Worm (Caenorhabditis elegans): ENCODE results near the gene C34F6.12.

C34F6.12 gene

ce11 chrX:11210417-11210816, 16.1 kb downstream of the C34F6.12 start:
- TF ChIP-seq tab-1 (GFP tag; IDR thresholded peaks at IDR 0.05) (0 out of 2 replicates have a peak, but pooled peaks have one; percentile 50), cog-1 (tag; optimal IDR thresholded peaks at IDR 0.05) (no peak)

DNA sequence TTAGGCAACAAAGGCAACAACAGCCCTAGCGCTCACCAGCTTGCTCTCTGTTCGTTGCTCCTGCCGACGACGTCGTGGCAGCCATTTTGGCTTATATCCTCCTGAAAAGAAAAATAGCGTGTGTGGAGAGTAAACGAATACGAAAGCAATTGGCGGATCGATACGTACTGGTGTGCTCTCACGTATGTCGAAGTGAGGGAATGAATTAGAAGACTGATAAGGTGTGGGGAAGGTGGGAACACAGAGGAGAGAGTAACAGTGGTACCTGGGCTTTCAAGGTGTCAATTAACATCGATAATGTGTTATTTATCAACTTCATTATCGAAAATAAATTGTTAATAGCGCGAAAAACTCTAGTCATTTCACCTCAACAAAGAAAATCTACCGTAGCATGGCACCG, 17.7 kb downstream of the C34F6.12 start, which contains the start of gene C34F6.5:
TSS of gene C34F6.5 (minus strand) at position 101 of the 400 bp plus-strand sequence.
- TF ChIP-seq T22C8.4 (GFP tag; IDR thresholded peaks at IDR 0.05) (no peak), cog-1 (tag; optimal IDR thresholded peaks at IDR 0.05) (no peak), tab-1 (GFP tag; IDR thresholded peaks at IDR 0.05) (no peak), flt-1 (GFP tag; IDR thresholded peaks at IDR 0.05) (no peak), ztf-29 (GFP tag; IDR thresholded peaks at IDR 0.05) (no peak), ref-1 (GFP tag; conservative IDR thresholded peaks at IDR 0.05) (no peak), ztf-23 (GFP tag; IDR thresholded peaks at IDR 0.05) (no peak)

DNA sequence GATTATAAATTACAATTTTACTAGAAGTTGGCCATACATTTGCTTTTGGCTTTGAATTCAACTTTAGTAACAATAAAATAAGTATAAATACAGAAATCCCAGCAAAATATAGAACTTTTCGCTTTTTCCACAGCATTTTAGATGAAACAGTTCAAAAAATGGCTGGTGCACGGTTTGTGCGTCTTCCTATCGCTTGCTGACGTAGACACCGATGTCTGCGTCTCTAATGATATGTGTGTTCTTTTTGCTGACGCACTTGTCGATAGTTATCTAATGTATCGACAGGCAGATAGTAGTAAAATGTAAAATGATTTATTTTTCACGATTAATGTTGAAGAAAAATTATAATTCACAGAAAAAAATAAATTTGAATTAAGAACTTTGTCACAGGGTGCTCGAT, 19.5 kb downstream of the C34F6.12 start, which contains the start of gene hst-2:
TSS of gene hst-2 (minus strand) at position 203 of the 400 bp plus-strand sequence.
- TF ChIP-seq cog-1 (tag; optimal IDR thresholded peaks at IDR 0.05) (peak; percentile 75), ztf-29 (GFP tag; IDR thresholded peaks at IDR 0.05) (no peak), med-1 (GFP tag; optimal IDR thresholded peaks at IDR 0.05; ENCODE audit: insufficient read depth) (no peak), T22C8.4 (GFP tag; IDR thresholded peaks at IDR 0.05) (no peak), flt-1 (GFP tag; IDR thresholded peaks at IDR 0.05) (peak; percentile 67), tab-1 (GFP tag; IDR thresholded peaks at IDR 0.05) (no peak), ref-1 (GFP tag; conservative IDR thresholded peaks at IDR 0.05) (no peak), klf-2 (GFP tag; conservative IDR thresholded peaks at IDR 0.05) (no peak), ztf-23 (GFP tag; IDR thresholded peaks at IDR 0.05) (peak; percentile 52; the same call in 1 of the 2 replicates)

ce11 chrX:11203773-11204172, 22.7 kb downstream of the C34F6.12 start, which contains the start of gene C34F6.11:
TSS of gene C34F6.11 (minus strand) at chrX:11203932.
- no peak for TF ChIP-seq klf-2 (GFP tag; conservative IDR thresholded peaks at IDR 0.05)
- no peak for TF ChIP-seq ref-1 (GFP tag; conservative IDR thresholded peaks at IDR 0.05)
- TF ChIP-seq tab-1 (GFP tag; IDR thresholded peaks at IDR 0.05) = no peak
- no peak for TF ChIP-seq T22C8.4 (GFP tag; IDR thresholded peaks at IDR 0.05)
- no peak for TF ChIP-seq cog-1 (tag; optimal IDR thresholded peaks at IDR 0.05)
- TF ChIP-seq ztf-23 (GFP tag; IDR thresholded peaks at IDR 0.05) = no peak
- no peak for TF ChIP-seq flt-1 (GFP tag; IDR thresholded peaks at IDR 0.05)
- TF ChIP-seq med-1 (GFP tag; optimal IDR thresholded peaks at IDR 0.05; ENCODE audit: insufficient read depth) = no peak
- no peak for TF ChIP-seq ztf-29 (GFP tag; IDR thresholded peaks at IDR 0.05)

ce11 chrX:11201165-11201564, 25.3 kb downstream of the C34F6.12 start, which contains the start of gene col-179:
TSS of gene col-179 (plus strand) at chrX:11201465.
- TF ChIP-seq tab-1 (GFP tag; IDR thresholded peaks at IDR 0.05) (no peak), ref-1 (GFP tag; conservative IDR thresholded peaks at IDR 0.05) (no peak), flt-1 (GFP tag; IDR thresholded peaks at IDR 0.05) (no peak), klf-2 (GFP tag; conservative IDR thresholded peaks at IDR 0.05) (no peak), ztf-23 (GFP tag; IDR thresholded peaks at IDR 0.05) (no peak), cog-1 (tag; optimal IDR thresholded peaks at IDR 0.05) (no peak), ztf-29 (GFP tag; IDR thresholded peaks at IDR 0.05) (no peak), med-1 (GFP tag; optimal IDR thresholded peaks at IDR 0.05; ENCODE audit: insufficient read depth) (no peak)

- TF ChIP-seq flt-1 (GFP tag; IDR thresholded peaks at IDR 0.05) (no peak), klf-2 (GFP tag; conservative IDR thresholded peaks at IDR 0.05) (no peak), ref-1 (GFP tag; conservative IDR thresholded peaks at IDR 0.05) (no peak), med-1 (GFP tag; optimal IDR thresholded peaks at IDR 0.05; ENCODE audit: insufficient read depth) (no peak), ztf-23 (GFP tag; IDR thresholded peaks at IDR 0.05) (no peak), ztf-29 (GFP tag; IDR thresholded peaks at IDR 0.05) (no peak), tab-1 (GFP tag; IDR thresholded peaks at IDR 0.05) (no peak), cog-1 (tag; optimal IDR thresholded peaks at IDR 0.05) (no peak)
Observed at ce11 chrX:11199155-11199554, 27.3 kb downstream of the C34F6.12 start, which contains the start of gene col-178. TSS of gene col-178 (plus strand) at chrX:11199455.

ce11 chrX:11196741-11197140, 29.8 kb downstream of the C34F6.12 start, which contains the start of gene C34F6.1:
TSS of gene C34F6.1 (minus strand) at chrX:11196841.
- TF ChIP-seq flt-1 (GFP tag; IDR thresholded peaks at IDR 0.05) (no peak), cog-1 (tag; optimal IDR thresholded peaks at IDR 0.05) (no peak), klf-2 (GFP tag; conservative IDR thresholded peaks at IDR 0.05) (no peak), T22C8.4 (GFP tag; IDR thresholded peaks at IDR 0.05) (no peak), ztf-23 (GFP tag; IDR thresholded peaks at IDR 0.05) (no peak), med-1 (GFP tag; optimal IDR thresholded peaks at IDR 0.05; ENCODE audit: insufficient read depth) (no peak)

- no peak; the same call in 1 of the 2 replicates for TF ChIP-seq tab-1 (GFP tag; IDR thresholded peaks at IDR 0.05)
- no peak for TF ChIP-seq med-1 (GFP tag; optimal IDR thresholded peaks at IDR 0.05; ENCODE audit: insufficient read depth)
- TF ChIP-seq T22C8.4 (GFP tag; IDR thresholded peaks at IDR 0.05) = no peak
- TF ChIP-seq cog-1 (tag; optimal IDR thresholded peaks at IDR 0.05) = no peak
- no peak for TF ChIP-seq flt-1 (GFP tag; IDR thresholded peaks at IDR 0.05)
Observed at ce11 chrX:11193670-11194069, 32.8 kb downstream of the C34F6.12 start.

- TF ChIP-seq ref-1 (GFP tag; conservative IDR thresholded peaks at IDR 0.05) (no peak), cog-1 (tag; optimal IDR thresholded peaks at IDR 0.05) (peak; percentile 31)
Observed at ce11 chrX:11190443-11190842, 36.1 kb downstream of the C34F6.12 start.

ce11 chrX:11189515-11189914, 37.0 kb downstream of the C34F6.12 start, which contains the start of gene F13D2.1:
TSS of gene F13D2.1 (minus strand) at chrX:11189615.
- TF ChIP-seq tab-1 (GFP tag; IDR thresholded peaks at IDR 0.05) (no peak), ztf-23 (GFP tag; IDR thresholded peaks at IDR 0.05) (no peak), klf-2 (GFP tag; conservative IDR thresholded peaks at IDR 0.05) (no peak), ref-1 (GFP tag; conservative IDR thresholded peaks at IDR 0.05) (no peak), cog-1 (tag; optimal IDR thresholded peaks at IDR 0.05) (no peak), ztf-29 (GFP tag; IDR thresholded peaks at IDR 0.05) (no peak), med-1 (GFP tag; optimal IDR thresholded peaks at IDR 0.05; ENCODE audit: insufficient read depth) (no peak), flt-1 (GFP tag; IDR thresholded peaks at IDR 0.05) (no peak), T22C8.4 (GFP tag; IDR thresholded peaks at IDR 0.05) (no peak)

Data from whole organism, midembryonic.